Worm (Caenorhabditis elegans) whole organism, late embryonic: ENCODE measurements around the gene F59A6.4.

Experiments
- C08G9.2 ChIP-seq: sonication (generic microtip); optimal IDR thresholded peaks from 2 replicates; lab custom pipeline; 2016; ENCODE audit warnings: mild to moderate bottlenecking, missing genetic modification characterization, moderate library complexity, missing compliant biosample characterization
- ama-1 ChIP-seq: fragments of 150-350 bp; optimal IDR thresholded peaks from 2 replicates; lab custom pipeline; 2014
- ceh-30 ChIP-seq: fragments of 150-350 bp; optimal IDR thresholded peaks from 2 replicates; lab custom pipeline; 2014; ENCODE audit warnings: missing biosample characterization, missing genetic modification characterization
- hlh-13 ChIP-seq: fragments of 200-800 bp; sonication (Bioruptor generic); optimal IDR thresholded peaks from 2 replicates; lab custom pipeline; 2018; ENCODE audit warnings: mild to moderate bottlenecking, missing genetic modification characterization, missing compliant biosample characterization
- nfya-1 ChIP-seq: sonication (generic microtip); optimal IDR thresholded peaks from 2 replicates; lab custom pipeline; 2017; ENCODE audit warnings: missing genetic modification characterization, mild to moderate bottlenecking, missing compliant biosample characterization, antibody characterized with exemption, moderate library complexity
- pha-4 ChIP-seq: fragments of 150-350 bp; optimal IDR thresholded peaks from 2 replicates; lab custom pipeline; 2018; ENCODE audit warnings: missing biosample characterization, missing genetic modification reagents, missing genetic modification characterization
- sox-4 ChIP-seq: sonication (generic microtip); optimal IDR thresholded peaks from 2 replicates; lab custom pipeline; 2017; ENCODE audit warnings: mild to moderate bottlenecking, missing genetic modification characterization, inconsistent platforms, missing compliant biosample characterization
- tbx-2 ChIP-seq: sonication (generic microtip); optimal IDR thresholded peaks from 2 replicates; lab custom pipeline; 2016; ENCODE audit warnings: missing genetic modification characterization, missing compliant biosample characterization

DNA sequence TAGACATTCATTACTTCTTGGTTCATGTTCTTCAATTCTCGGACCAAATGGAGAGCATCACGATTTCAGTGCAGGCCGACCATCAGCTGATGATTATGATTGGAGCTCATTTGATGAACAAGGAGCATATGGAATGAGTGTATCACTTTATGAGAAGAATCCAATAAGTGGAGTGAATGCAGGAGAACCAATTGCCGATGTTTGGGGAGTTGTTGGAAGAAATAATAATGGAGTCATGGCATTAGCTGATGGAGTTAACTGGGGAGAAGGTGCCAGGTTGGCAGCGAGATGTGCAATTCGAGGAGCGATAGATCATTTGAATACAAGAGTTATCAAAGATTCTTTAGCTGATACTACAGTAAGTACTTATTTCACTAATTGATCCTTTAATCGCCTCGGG, 45.9 kb downstream of the F59A6.4 start:
- TF ChIP-seq C08G9.2 (no peak), hlh-13 (GFP tag; lab: Kevin White, UChicago) (no peak), tbx-2 (no peak), sox-4 (tag; lab: Kevin White, UChicago) (no peak), ceh-30 (tag; lab: Kevin White, UChicago) (no peak), pha-4 (no peak), ama-1 (lab: Kevin White, UChicago) (no peak), nfya-1 (no peak)
